Fruit fly (Drosophila melanogaster) whole organism, adult: ENCODE data around the gene CG13887.
A peak's percentile ranks its signal among the peaks of the same experiment; 100 is the strongest.

ENCODE experiments used
- CG11617 ChIP-seq: fragments of 200-800 bp; sonication (Bioruptor generic); optimal IDR thresholded peaks from 2 replicates; lab custom pipeline; 2017; ENCODE audit warnings: mild to moderate bottlenecking, missing biosample characterization, missing genetic modification reagents, missing genetic modification characterization
- CG12768 ChIP-seq: fragments of 200-800 bp; sonication (Bioruptor generic); optimal IDR thresholded peaks from 2 replicates; lab custom pipeline; 2017; ENCODE audit warnings: missing biosample characterization, missing genetic modification characterization, mild to moderate bottlenecking, moderate library complexity, missing genetic modification reagents
- CG14711 ChIP-seq: fragments of 200-800 bp; sonication (Bioruptor generic); optimal IDR thresholded peaks from 2 replicates; lab custom pipeline; 2018; ENCODE audit warnings: missing biosample characterization, mild to moderate bottlenecking, missing genetic modification characterization, moderate library complexity
- CG1620 ChIP-seq: fragments of 200-800 bp; sonication (Bioruptor generic); optimal IDR thresholded peaks from 2 replicates; lab custom pipeline; 2016; ENCODE audit warnings: missing biosample characterization, missing genetic modification characterization
- CG33017 ChIP-seq: fragments of 200-800 bp; sonication (Bioruptor generic); optimal IDR thresholded peaks from 2 replicates; lab custom pipeline; 2018; ENCODE audit warnings: missing biosample characterization, mild to moderate bottlenecking, missing genetic modification characterization, moderate library complexity
- CG5204 ChIP-seq: fragments of 200-800 bp; sonication (Bioruptor generic); optimal IDR thresholded peaks from 2 replicates; lab custom pipeline; 2016; ENCODE audit warnings: missing biosample characterization, missing genetic modification characterization
- CG7045 ChIP-seq: fragments of 200-800 bp; sonication (Bioruptor generic); optimal IDR thresholded peaks from 2 replicates; lab custom pipeline; 2017; ENCODE audit warnings: missing biosample characterization, mild to moderate bottlenecking, missing genetic modification characterization
- CG7101 ChIP-seq: fragments of 200-800 bp; sonication (Bioruptor generic); optimal IDR thresholded peaks from 2 replicates; lab custom pipeline; 2018; ENCODE audit warnings: missing biosample characterization, mild to moderate bottlenecking, missing genetic modification characterization, moderate library complexity
- Clk ChIP-seq: fragments of 200-800 bp; sonication (Bioruptor generic); optimal IDR thresholded peaks from 2 replicates; lab custom pipeline; 2017; ENCODE audit warnings: missing biosample characterization, missing genetic modification characterization
- Crg-1 ChIP-seq: fragments of 200-800 bp; sonication (Bioruptor generic); optimal IDR thresholded peaks from 2 replicates; lab custom pipeline; 2016; ENCODE audit warnings: missing biosample characterization, missing genetic modification characterization
- Hr96 ChIP-seq: fragments of 200-800 bp; sonication (Bioruptor generic); optimal IDR thresholded peaks from 2 replicates; lab custom pipeline; 2016; ENCODE audit warnings: missing biosample characterization, missing genetic modification characterization
- Mnt ChIP-seq: fragments of 200-800 bp; sonication (Bioruptor generic); optimal IDR thresholded peaks from 2 replicates; lab custom pipeline; 2016; ENCODE audit warnings: missing biosample characterization, mild to moderate bottlenecking, missing genetic modification characterization
- bab1 ChIP-seq: fragments of 200-800 bp; sonication (Bioruptor generic); optimal IDR thresholded peaks from 3 replicates; lab custom pipeline; 2019; ENCODE audit warnings: missing biosample characterization, mild to moderate bottlenecking, missing genetic modification characterization, moderate library complexity
- cic ChIP-seq: fragments of 200-800 bp; sonication (Bioruptor generic); optimal IDR thresholded peaks from 2 replicates; lab custom pipeline; 2017; ENCODE audit warnings: missing biosample characterization, mild to moderate bottlenecking, missing genetic modification characterization, moderate library complexity
- cnc ChIP-seq, 2 experiments: fragments of >200 bp; optimal IDR thresholded peaks; 2 replicates each; lab custom pipeline; 2017
- kay ChIP-seq: fragments of 200-800 bp; sonication (Bioruptor generic); peaks from one replicate; lab custom pipeline; 2016; ENCODE audit warnings: missing biosample characterization, missing genetic modification characterization, borderline replicate concordance
- ovo ChIP-seq: fragments of 200-800 bp; sonication (Bioruptor generic); optimal IDR thresholded peaks from 2 replicates; lab custom pipeline; 2016; ENCODE audit warnings: missing biosample characterization, missing genetic modification characterization
- pad ChIP-seq: fragments of 200-800 bp; sonication (Bioruptor generic); optimal IDR thresholded peaks from 3 replicates; lab custom pipeline; 2017; ENCODE audit warnings: missing biosample characterization, missing genetic modification characterization, mild to moderate bottlenecking, moderate library complexity, missing genetic modification reagents
- tj ChIP-seq: fragments of 200-800 bp; sonication (Bioruptor generic); optimal IDR thresholded peaks from 3 replicates; lab custom pipeline; 2017; ENCODE audit warnings: missing biosample characterization, mild to moderate bottlenecking, missing genetic modification characterization, moderate library complexity
- toe ChIP-seq: fragments of 200-800 bp; sonication (Bioruptor generic); optimal IDR thresholded peaks from 2 replicates; lab custom pipeline; 2016; ENCODE audit warnings: missing biosample characterization, missing genetic modification characterization

The CG13887 gene

DNA sequence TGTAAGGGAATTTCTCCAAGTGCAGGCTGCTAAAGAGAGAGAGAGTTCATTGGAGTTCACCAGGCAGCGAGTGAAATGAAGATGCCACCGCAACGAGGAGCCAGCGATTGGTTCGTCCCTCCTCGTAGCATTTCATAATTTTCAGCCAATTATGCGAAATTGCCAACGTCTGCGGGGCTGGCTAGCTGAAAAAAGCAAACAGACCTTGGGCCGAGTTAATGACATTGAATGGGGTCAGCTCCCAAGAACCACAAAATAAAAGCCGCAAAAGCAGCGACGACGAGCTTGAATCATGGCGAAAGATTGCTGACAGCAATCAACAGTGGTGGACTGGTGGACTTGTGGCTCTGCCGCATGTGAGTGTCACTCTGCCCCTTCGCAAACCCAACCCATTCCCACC, 14.1 kb upstream of the CG13887 start:
- no peak for TF ChIP-seq CG7045 (GFP tag; lab: Kevin White, UChicago)
- TF ChIP-seq tj = peak; percentile 79
- TF ChIP-seq Clk (GFP tag; lab: Kevin White, UChicago) = no peak
- TF ChIP-seq cic (GFP tag; lab: Kevin White, UChicago) = no peak
- no peak for TF ChIP-seq CG1620

DNA sequence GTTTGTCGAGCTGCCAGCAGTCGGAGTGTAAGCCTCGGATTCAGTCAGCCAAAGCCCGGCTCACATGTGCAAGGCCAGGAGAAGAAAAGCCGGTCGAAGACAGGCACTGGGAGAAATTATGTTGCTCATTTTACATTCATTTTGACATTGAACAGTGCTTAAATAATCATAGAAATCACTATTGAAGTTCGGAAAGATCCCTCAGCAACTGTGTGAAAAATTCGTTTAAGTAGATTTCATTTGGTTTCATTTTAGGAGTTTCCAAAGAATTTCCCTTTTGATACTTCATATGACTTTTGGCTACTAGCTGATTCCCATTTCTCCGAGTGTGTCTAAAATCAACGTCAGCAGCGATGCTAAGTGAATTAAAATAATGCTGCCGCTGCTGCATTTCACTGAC, 13.2 kb upstream of the CG13887 start:
- TF ChIP-seq tj = peak; percentile 78
- TF ChIP-seq Hr96 (GFP tag; lab: Kevin White, UChicago) = no peak
- no peak for TF ChIP-seq CG7101 (tag; lab: Kevin White, UChicago)
- TF ChIP-seq CG33017 = no peak

DNA sequence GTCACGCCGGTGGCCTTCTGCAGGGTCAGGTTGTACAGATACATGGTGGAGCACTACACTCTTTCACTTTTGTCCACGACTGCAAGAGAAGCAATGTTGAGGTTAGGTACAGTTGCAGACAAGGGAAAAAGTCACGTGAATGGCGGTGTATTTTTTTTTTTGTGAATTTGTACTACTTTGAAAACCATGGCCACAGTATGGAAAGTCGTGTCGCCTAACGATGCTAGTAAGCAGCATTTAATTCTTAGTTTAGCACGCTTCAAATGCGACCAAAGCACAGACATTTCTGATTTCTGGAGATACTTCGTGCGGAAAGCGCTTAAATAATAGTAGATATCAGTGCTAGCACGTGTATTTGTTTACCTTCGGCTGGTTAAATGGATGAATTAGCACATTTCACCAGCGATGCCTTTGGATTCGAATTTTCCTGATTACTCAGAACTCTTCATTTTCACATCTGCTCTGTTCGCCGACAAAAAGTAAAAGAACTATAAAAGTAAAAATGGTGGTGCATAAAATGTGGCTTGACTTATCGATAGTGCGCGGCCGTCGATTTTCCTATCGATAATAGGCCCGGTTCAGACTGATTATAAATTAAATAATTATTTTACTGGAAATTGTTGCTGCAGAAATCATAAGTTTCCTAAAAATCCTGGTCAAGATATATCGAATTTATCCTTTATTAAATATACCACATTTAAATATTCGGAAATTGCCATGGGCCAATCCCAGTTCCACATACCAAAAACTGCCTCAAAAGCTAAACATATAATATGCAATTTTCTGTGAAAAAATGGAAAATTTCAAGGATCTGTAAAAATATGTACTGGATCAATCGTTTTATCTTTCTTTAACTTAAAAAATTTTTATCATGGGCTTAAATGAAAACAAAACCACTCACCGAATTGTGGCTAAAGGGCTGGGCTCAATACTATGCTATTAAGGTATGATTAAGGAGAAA, 4.5 kb upstream of the CG13887 start, which contains the start of gene Sf3b3:
TSS of gene Sf3b3 (minus strand) at position 489 of the 961 bp plus-strand sequence.
- no peak for TF ChIP-seq CG5204 (GFP tag; lab: Kevin White, UChicago)
- peak; percentile 55 for TF ChIP-seq toe
- TF ChIP-seq CG1620 = no peak
- no peak for TF ChIP-seq ovo (GFP tag; lab: Kevin White, UChicago)
- peak; percentile 12 for TF ChIP-seq CG12768 (GFP tag; lab: Kevin White, UChicago)
- peak; percentile 52 for TF ChIP-seq tj
- peak; percentile 4 for TF ChIP-seq CG7045 (GFP tag; lab: Kevin White, UChicago)
- TF ChIP-seq bab1 (GFP tag; lab: Kevin White, UChicago) = peak; percentile 61
- TF ChIP-seq pad (GFP tag; lab: Kevin White, UChicago) = no peak
- no peak for TF ChIP-seq Hr96 (GFP tag; lab: Kevin White, UChicago)
- TF ChIP-seq CG7101 (tag; lab: Kevin White, UChicago) = peak; percentile 50
- TF ChIP-seq Mnt (GFP tag; lab: Kevin White, UChicago) = peak; percentile 81

DNA sequence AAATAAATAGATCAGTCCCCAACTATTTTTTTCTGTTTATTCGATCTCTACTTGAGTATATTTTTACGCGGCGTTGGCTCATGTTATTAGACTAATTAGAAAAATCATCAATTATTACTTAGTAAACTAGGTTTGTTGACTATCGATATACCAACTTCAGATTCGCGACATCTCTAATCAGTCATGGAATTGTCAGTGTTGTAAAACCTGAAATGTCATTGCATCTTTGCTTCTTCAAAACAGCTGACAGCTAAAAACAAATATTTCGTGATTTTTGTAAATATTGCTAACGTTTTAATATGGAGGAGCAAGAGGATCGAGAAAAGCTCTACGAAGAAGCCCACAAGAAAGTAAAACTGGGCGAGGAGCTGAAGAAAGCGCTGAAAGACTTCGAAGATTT, 3.8 kb upstream of the CG13887 start, which contains the start of gene CG42553:
TSS of gene CG42553 (plus strand) at position 216 of the 400 bp plus-strand sequence.
- TF ChIP-seq pad (GFP tag; lab: Kevin White, UChicago) = no peak
- TF ChIP-seq CG14711 = no peak
- TF ChIP-seq ovo (GFP tag; lab: Kevin White, UChicago) = no peak
- TF ChIP-seq Crg-1 (GFP tag; lab: Kevin White, UChicago) = no peak
- TF ChIP-seq Clk (GFP tag; lab: Kevin White, UChicago) = no peak
- TF ChIP-seq bab1 (GFP tag; lab: Kevin White, UChicago) = peak; percentile 13
- no peak for TF ChIP-seq cnc (optimal IDR thresholded peaks at IDR 0.05; lab: Kevin White, UChicago)
- TF ChIP-seq tj = peak; percentile 28
- TF ChIP-seq Hr96 (GFP tag; lab: Kevin White, UChicago) = no peak
- TF ChIP-seq toe = no peak
- peak; percentile 38 for TF ChIP-seq CG1620
- TF ChIP-seq CG7101 (tag; lab: Kevin White, UChicago) = peak; percentile 27
- TF ChIP-seq CG5204 (GFP tag; lab: Kevin White, UChicago) = no peak
- TF ChIP-seq CG12768 (GFP tag; lab: Kevin White, UChicago) = no peak
- TF ChIP-seq kay (GFP tag; lab: Kevin White, UChicago) = no peak
- TF ChIP-seq CG7045 (GFP tag; lab: Kevin White, UChicago) = no peak
- TF ChIP-seq CG33017 = no peak
- TF ChIP-seq CG11617 (GFP tag; lab: Kevin White, UChicago) = no peak
- no peak for TF ChIP-seq cic (GFP tag; lab: Kevin White, UChicago)
- TF ChIP-seq Mnt (GFP tag; lab: Kevin White, UChicago) = no peak

DNA sequence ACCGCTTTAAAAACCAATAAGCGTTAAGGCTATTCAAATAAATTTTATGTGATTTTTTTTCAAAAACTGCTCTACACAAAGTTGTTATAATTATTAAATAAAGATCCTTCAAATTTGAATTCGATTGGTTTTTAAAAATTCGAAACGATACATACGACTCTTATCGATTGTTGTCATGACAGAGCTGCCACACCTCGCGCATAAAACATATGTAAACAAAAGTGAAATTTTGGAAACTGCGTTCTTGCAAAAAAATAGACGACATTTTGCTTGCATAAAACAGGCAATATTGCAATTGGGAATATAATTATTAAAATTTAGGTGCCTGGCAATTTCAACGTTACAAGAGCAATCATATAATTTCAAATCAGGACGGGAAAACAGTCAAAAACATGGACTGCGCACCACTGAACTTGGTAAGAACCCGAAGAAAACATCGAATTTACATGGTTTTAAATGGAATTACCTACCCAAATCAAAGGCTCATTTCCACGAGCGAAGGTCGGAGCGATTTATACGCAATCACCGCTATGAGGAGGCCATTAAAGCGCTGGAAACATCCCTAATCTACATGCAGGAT, 2.1 kb upstream of the CG13887 start, which contains the start of gene CG42554:
TSS of gene CG42554 (plus strand) at position 229 of the 580 bp plus-strand sequence.
- TF ChIP-seq CG33017 (no peak), Hr96 (GFP tag; lab: Kevin White, UChicago) (no peak), CG14711 (peak; percentile 55), cic (GFP tag; lab: Kevin White, UChicago) (no peak), Clk (GFP tag; lab: Kevin White, UChicago) (no peak), toe (no peak), bab1 (GFP tag; lab: Kevin White, UChicago) (peak; percentile 6), kay (GFP tag; lab: Kevin White, UChicago) (no peak), Crg-1 (GFP tag; lab: Kevin White, UChicago) (no peak), ovo (GFP tag; lab: Kevin White, UChicago) (no peak), CG12768 (GFP tag; lab: Kevin White, UChicago) (no peak), pad (GFP tag; lab: Kevin White, UChicago) (no peak), CG11617 (GFP tag; lab: Kevin White, UChicago) (no peak)

DNA sequence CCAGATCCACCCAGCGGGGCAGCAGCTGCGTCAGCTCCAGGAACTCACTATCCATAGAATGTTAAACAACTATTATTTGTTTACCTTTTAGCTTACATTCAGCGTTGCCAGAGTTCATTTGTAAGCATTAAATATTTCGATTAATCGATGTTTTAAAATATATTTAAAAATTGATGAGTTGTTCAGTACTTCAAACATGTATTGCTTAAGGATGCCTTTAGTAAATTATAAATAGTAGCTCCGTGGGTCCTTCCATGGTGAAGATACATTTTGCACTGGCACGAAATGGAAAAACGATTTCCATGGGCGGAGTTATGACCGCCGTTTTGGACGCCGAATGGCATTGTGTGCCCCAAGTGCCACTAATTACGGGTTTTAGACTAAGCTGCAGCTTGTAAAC, 3.6 kb downstream of the CG13887 start, which contains the start of the genes JMJD5 and Gr61a:
TSS of gene JMJD5 (minus strand) at position 101 of the 400 bp plus-strand sequence.
TSS of gene Gr61a (plus strand) at position 192 of the 400 bp plus-strand sequence.
- TF ChIP-seq CG7101 (tag; lab: Kevin White, UChicago) (no peak), pad (GFP tag; lab: Kevin White, UChicago) (no peak), bab1 (GFP tag; lab: Kevin White, UChicago) (no peak), CG1620 (no peak), kay (GFP tag; lab: Kevin White, UChicago) (no peak), cic (GFP tag; lab: Kevin White, UChicago) (no peak), Hr96 (GFP tag; lab: Kevin White, UChicago) (no peak), Mnt (GFP tag; lab: Kevin White, UChicago) (no peak), CG7045 (GFP tag; lab: Kevin White, UChicago) (no peak), cnc (optimal IDR thresholded peaks at IDR 0.05; lab: Kevin White, UChicago) (no peak), toe (no peak), CG33017 (no peak), CG5204 (GFP tag; lab: Kevin White, UChicago) (no peak), tj (no peak), Crg-1 (GFP tag; lab: Kevin White, UChicago) (no peak), Clk (GFP tag; lab: Kevin White, UChicago) (no peak)
